Worm (Caenorhabditis elegans) whole organism, young adult: ENCODE data around the gene Y44A6C.1.

Experiments
- D2030.7 ChIP-seq: fragments of 200-800 bp; sonication (Bioruptor generic); IDR thresholded peaks from 2 replicates; pipeline ENCODE4 v1.3.6; 2022; ENCODE audit warnings: missing genetic modification reagents, missing genetic modification characterization, missing compliant biosample characterization
- ama-1 ChIP-seq, 3 experiments: fragments of 150-350 bp in 1 of 3; sonication (generic microtip) in 2 of 3; optimal IDR thresholded peaks; 2 replicates each; lab custom pipeline; 2014 to 2018; ENCODE audit warnings: missing biosample characterization in 2 of 3, missing genetic modification characterization in 2 of 3, missing genetic modification reagents in 2 of 3
- mxl-1 ChIP-seq: sonication (generic microtip); optimal IDR thresholded peaks from 2 replicates; lab custom pipeline; 2016; ENCODE audit warnings: missing genetic modification characterization, missing compliant biosample characterization
- rpc-1 ChIP-seq, 2 experiments: fragments of 150-350 bp in 1 of 2; sonication (generic microtip) in 1 of 2; optimal IDR thresholded peaks; 2 replicates each; lab custom pipeline; 2014 to 2018; ENCODE audit warnings: missing biosample characterization in 1 of 2, missing genetic modification characterization in 1 of 2, missing genetic modification reagents in 1 of 2, missing genotype in 1 of 2

- TF ChIP-seq D2030.7 (GFP tag; lab: Robert Waterston, UW) (no peak), mxl-1 (no peak), rpc-1 (optimal IDR thresholded peaks at IDR 0.05; lab: Kevin White, UChicago) (no peak), rpc-1 (tag; optimal IDR thresholded peaks at IDR 0.05; lab: Kevin White, UChicago) (no peak), ama-1 (optimal IDR thresholded peaks at IDR 0.05; lab: Kevin White, UChicago) (no peak), ama-1 (GFP tag; optimal IDR thresholded peaks at IDR 0.05; lab: Kevin White, UChicago) (no peak)
These were observed 20.8 kb upstream of the Y44A6C.1 start for ce11 chrV:20692903-20693302.
